Fruit fly (Drosophila melanogaster) whole organism, prepupa: ENCODE measurements around the gene CG4666.
A peak's percentile ranks its signal among the peaks of the same experiment; 100 is the strongest.

Experiments used
- CG10669 ChIP-seq: fragments of 200-800 bp; sonication (Bioruptor generic); optimal IDR thresholded peaks from 3 replicates; lab custom pipeline; 2018; ENCODE audit warnings: missing biosample characterization, mild to moderate bottlenecking, missing genetic modification characterization, moderate library complexity
- CG11294 ChIP-seq: fragments of 200-800 bp; sonication (Bioruptor generic); IDR thresholded peaks from 2 replicates; pipeline ENCODE4 v1.3.6; 2022; ENCODE audit warnings: missing biosample characterization, missing genetic modification characterization
- CG11762 ChIP-seq: fragments of 200-800 bp; sonication (Bioruptor generic); optimal IDR thresholded peaks from 3 replicates; lab custom pipeline; 2016; ENCODE audit warnings: missing biosample characterization, missing genetic modification characterization; ENCODE audit not compliant: insufficient read depth
- CG11902 ChIP-seq: fragments of 200-800 bp; sonication (Bioruptor generic); optimal IDR thresholded peaks from 3 replicates; lab custom pipeline; 2016; ENCODE audit warnings: missing biosample characterization, missing genetic modification characterization
- CG1621 ChIP-seq: fragments of 200-800 bp; sonication (Bioruptor generic); optimal IDR thresholded peaks from 3 replicates; lab custom pipeline; 2018; ENCODE audit warnings: missing biosample characterization, mild to moderate bottlenecking, missing genetic modification characterization
- CG31627 ChIP-seq: fragments of 200-800 bp; sonication (Bioruptor generic); optimal IDR thresholded peaks from 3 replicates; lab custom pipeline; 2016; ENCODE audit warnings: missing biosample characterization, missing genetic modification characterization
- CG6276 ChIP-seq: fragments of 200-800 bp; sonication (Bioruptor generic); optimal IDR thresholded peaks from 2 replicates; lab custom pipeline; 2017; ENCODE audit warnings: missing biosample characterization, mild to moderate bottlenecking, missing genetic modification characterization
- CG6792 ChIP-seq: fragments of 200-800 bp; sonication (Bioruptor generic); optimal IDR thresholded peaks from 3 replicates; lab custom pipeline; 2016; ENCODE audit warnings: missing biosample characterization, missing genetic modification characterization
- CG6808 ChIP-seq: fragments of 200-800 bp; sonication (Bioruptor generic); optimal IDR thresholded peaks from 3 replicates; lab custom pipeline; 2017; ENCODE audit warnings: missing biosample characterization, missing genetic modification characterization, mild to moderate bottlenecking, moderate library complexity, missing genetic modification reagents
- Hr38 ChIP-seq: sonication (Bioruptor generic); optimal IDR thresholded peaks from 2 replicates; lab custom pipeline; 2016; ENCODE audit warnings: missing biosample characterization, missing genetic modification characterization
- Hr4 ChIP-seq: fragments of 200-800 bp; sonication (Bioruptor generic); optimal IDR thresholded peaks from 3 replicates; lab custom pipeline; 2016; ENCODE audit warnings: missing biosample characterization, missing genetic modification characterization
- Lpt ChIP-seq: fragments of 200-800 bp; sonication (Bioruptor generic); optimal IDR thresholded peaks from 3 replicates; lab custom pipeline; 2016; ENCODE audit warnings: missing biosample characterization, missing genetic modification characterization
- OdsH ChIP-seq: fragments of 200-800 bp; sonication (Bioruptor generic); optimal IDR thresholded peaks from 3 replicates; lab custom pipeline; 2016; ENCODE audit warnings: missing biosample characterization, missing genetic modification characterization
- Smox ChIP-seq: fragments of 200-800 bp; sonication (Bioruptor generic); optimal IDR thresholded peaks from 3 replicates; lab custom pipeline; 2016; ENCODE audit warnings: missing biosample characterization, missing genetic modification characterization
- Sox102F ChIP-seq: fragments of 200-800 bp; sonication (Bioruptor generic); optimal IDR thresholded peaks from 2 replicates; lab custom pipeline; 2016; ENCODE audit warnings: missing biosample characterization, mild to moderate bottlenecking, missing genetic modification characterization
- Sox14 ChIP-seq: fragments of 200-800 bp; sonication (Bioruptor generic); optimal IDR thresholded peaks from 3 replicates; lab custom pipeline; 2016; ENCODE audit warnings: missing biosample characterization, missing genetic modification characterization
- cyc ChIP-seq: fragments of 200-800 bp; sonication (Bioruptor generic); optimal IDR thresholded peaks from 3 replicates; lab custom pipeline; 2016; ENCODE audit warnings: missing biosample characterization, missing genetic modification characterization
- dsx ChIP-seq: fragments of 200-800 bp; optimal IDR thresholded peaks from 3 replicates; lab custom pipeline; 2019; ENCODE audit warnings: missing biosample characterization, mild to moderate bottlenecking, missing genetic modification characterization, moderate library complexity; ENCODE audit not compliant: poor library complexity, severe bottlenecking
- fd59A ChIP-seq: fragments of 200-800 bp; sonication (Bioruptor generic); optimal IDR thresholded peaks from 2 replicates; lab custom pipeline; 2017; ENCODE audit warnings: missing biosample characterization, mild to moderate bottlenecking, missing genetic modification characterization, missing genetic modification reagents
- fd85E ChIP-seq: fragments of 200-800 bp; sonication (Bioruptor generic); optimal IDR thresholded peaks from 3 replicates; lab custom pipeline; 2016; ENCODE audit warnings: missing biosample characterization, missing genetic modification characterization
- pdm3 ChIP-seq: fragments of 200-800 bp; sonication (Bioruptor generic); optimal IDR thresholded peaks from 3 replicates; lab custom pipeline; 2016; ENCODE audit warnings: missing biosample characterization, missing genetic modification characterization
- vri ChIP-seq: fragments of 200-800 bp; sonication (Bioruptor generic); optimal IDR thresholded peaks from 3 replicates; lab custom pipeline; 2016; ENCODE audit warnings: missing biosample characterization, mild to moderate bottlenecking, missing genetic modification characterization

Gene CG4666

dm6 chrX:6027846-6028245, 49.7 kb downstream of the CG4666 start (continued):
- peak; percentile 23 for TF ChIP-seq CG6792 (GFP tag; lab: Kevin White, UChicago)
- peak; percentile 59 for TF ChIP-seq pdm3 (GFP tag; lab: Kevin White, UChicago)
- peak; percentile 63 for TF ChIP-seq CG10669 (GFP tag; lab: Kevin White, UChicago)
- no peak for TF ChIP-seq CG31627
- TF ChIP-seq CG1621 (tag; lab: Kevin White, UChicago), result peak; percentile 43
- peak; percentile 7 for TF ChIP-seq Lpt (GFP tag; lab: Kevin White, UChicago)
- no peak for TF ChIP-seq fd85E (GFP tag; lab: Kevin White, UChicago)
- TF ChIP-seq OdsH (GFP tag; lab: Kevin White, UChicago), result peak; percentile 37
- TF ChIP-seq Hr38 (GFP tag; lab: Kevin White, UChicago), result no peak
- TF ChIP-seq CG11294, result peak; percentile 55
- peak; percentile 4 for TF ChIP-seq fd59A (GFP tag; lab: Kevin White, UChicago)
- no peak for TF ChIP-seq CG6276 (GFP tag; lab: Kevin White, UChicago)
- no peak for TF ChIP-seq vri (GFP tag; lab: Kevin White, UChicago)
- TF ChIP-seq Hr4 (GFP tag; lab: Kevin White, UChicago), result peak; percentile 54
- TF ChIP-seq Sox102F (GFP tag; lab: Kevin White, UChicago), result peak; percentile 25
- peak; percentile 16 for TF ChIP-seq Smox (GFP tag; lab: Kevin White, UChicago)
- peak; percentile 49 for TF ChIP-seq Sox14 (GFP tag; lab: Kevin White, UChicago)
- peak; percentile 73 for TF ChIP-seq dsx (GFP tag; lab: Kevin White, UChicago)
- peak; percentile 67 for TF ChIP-seq CG6808 (GFP tag; lab: Kevin White, UChicago)
- peak; percentile 5 for TF ChIP-seq CG11902 (GFP tag; lab: Kevin White, UChicago)
- TF ChIP-seq cyc (GFP tag; lab: Kevin White, UChicago), result peak; percentile 34
- TF ChIP-seq CG11762 (GFP tag; lab: Kevin White, UChicago), result peak; percentile 29
